Fruit fly (Drosophila melanogaster) whole organism, pupa: ENCODE measurements around the gene CG13476.

Experiments used
- CG10348 ChIP-seq: fragments of 200-800 bp; sonication (Bioruptor generic); IDR thresholded peaks from 2 replicates; pipeline ENCODE4 v1.3.6; 2022; ENCODE audit warnings: missing biosample characterization, missing genetic modification characterization
- CG12605 ChIP-seq: fragments of 200-800 bp; sonication (Bioruptor generic); IDR thresholded peaks from 2 replicates; pipeline ENCODE4 v1.3.6; 2022; ENCODE audit warnings: missing biosample characterization, missing genetic modification characterization
- CG14655 ChIP-seq: fragments of 200-800 bp; sonication (Bioruptor generic); optimal IDR thresholded peaks from 3 replicates; lab custom pipeline; 2017; ENCODE audit warnings: mild to moderate bottlenecking, missing biosample characterization, missing genetic modification reagents, missing genetic modification characterization
- CG15710 ChIP-seq: fragments of 200-800 bp; sonication (Bioruptor generic); optimal IDR thresholded peaks from 2 replicates; lab custom pipeline; 2018; ENCODE audit warnings: missing biosample characterization, mild to moderate bottlenecking, missing genetic modification characterization, moderate library complexity
- CG17806 ChIP-seq: fragments of 200-800 bp; sonication (Bioruptor generic); optimal IDR thresholded peaks from 2 replicates; lab custom pipeline; 2018; ENCODE audit warnings: missing biosample characterization, mild to moderate bottlenecking, missing genetic modification characterization, moderate library complexity
- CG32121 ChIP-seq: fragments of 200-800 bp; sonication (Bioruptor generic); IDR thresholded peaks from 2 replicates; pipeline ENCODE4 v1.3.6; 2022; ENCODE audit warnings: missing biosample characterization, missing genetic modification characterization
- CG34367 ChIP-seq: fragments of 200-800 bp; sonication (Bioruptor generic); optimal IDR thresholded peaks from 2 replicates; lab custom pipeline; 2018; ENCODE audit warnings: missing biosample characterization, mild to moderate bottlenecking, missing genetic modification characterization
- CG8159 ChIP-seq: fragments of 200-800 bp; sonication (Bioruptor generic); optimal IDR thresholded peaks from 3 replicates; lab custom pipeline; 2018; ENCODE audit warnings: missing biosample characterization, mild to moderate bottlenecking, missing genetic modification characterization, moderate library complexity
- CG9948 ChIP-seq: fragments of 200-800 bp; sonication (Bioruptor generic); optimal IDR thresholded peaks from 2 replicates; lab custom pipeline; 2018; ENCODE audit warnings: missing biosample characterization, mild to moderate bottlenecking, missing genetic modification characterization, moderate library complexity
- D1 ChIP-seq: fragments of 200-800 bp; sonication (Bioruptor generic); optimal IDR thresholded peaks from 2 replicates; lab custom pipeline; 2018; ENCODE audit warnings: missing biosample characterization, mild to moderate bottlenecking, missing genetic modification characterization, moderate library complexity
- EcR ChIP-seq: fragments of 200-800 bp; sonication (Bioruptor generic); optimal IDR thresholded peaks from 3 replicates; lab custom pipeline; 2019; ENCODE audit warnings: missing biosample characterization, missing genetic modification characterization, mild to moderate bottlenecking, moderate library complexity, missing genetic modification reagents
- Snoo ChIP-seq: fragments of 200-800 bp; sonication (Bioruptor generic); optimal IDR thresholded peaks from 3 replicates; lab custom pipeline; 2017; ENCODE audit warnings: missing biosample characterization, mild to moderate bottlenecking, missing genetic modification characterization, inconsistent platforms

dm6 chr3L:14671546-14671945 is 33.7 kb upstream of the CG13476 start:
- TF ChIP-seq CG14655 (no peak), CG12605 (GFP tag; lab: Robert Waterston, UW) (no peak), CG17806 (tag; lab: Kevin White, UChicago) (no peak), CG9948 (tag; lab: Kevin White, UChicago) (no peak), CG32121 (GFP tag; lab: Robert Waterston, UW) (no peak), CG34367 (tag; lab: Kevin White, UChicago) (no peak), EcR (GFP tag; lab: Kevin White, UChicago) (peak; percentile 92), CG15710 (no peak), CG10348 (GFP tag; lab: Robert Waterston, UW) (no peak), Snoo (tag; lab: Kevin White, UChicago) (no peak), D1 (tag; lab: Kevin White, UChicago) (peak; percentile 29), CG8159 (tag; lab: Kevin White, UChicago) (no peak)
